Fruit fly (Drosophila melanogaster) whole organism, embryonic: ENCODE data around the gene CG5793.

Source experiments
- Ada2b ChIP-seq: fragments of 200-800 bp; sonication (Bioruptor generic); IDR thresholded peaks from 2 replicates; pipeline ENCODE4 v1.3.6; 2022; ENCODE audit warnings: missing biosample characterization, missing genetic modification characterization
- Adf1 ChIP-seq: fragments of 200-800 bp; sonication (Bioruptor generic); IDR thresholded peaks from 2 replicates; pipeline ENCODE4 v1.3.6; 2022; ENCODE audit warnings: missing biosample characterization, missing genetic modification characterization
- Atf3 ChIP-seq: fragments of 200-800 bp; sonication (Bioruptor generic); optimal IDR thresholded peaks from 3 replicates; lab custom pipeline; 2016; ENCODE audit warnings: missing biosample characterization, missing genetic modification characterization
- BEAF-32 ChIP-seq: fragments of 200-800 bp; sonication (Bioruptor generic); optimal IDR thresholded peaks from 3 replicates; lab custom pipeline; 2017; ENCODE audit warnings: missing biosample characterization, missing genetic modification characterization, mild to moderate bottlenecking, moderate library complexity, missing genetic modification reagents
- Bteb2 ChIP-seq: fragments of 200-800 bp; sonication (Bioruptor generic); optimal IDR thresholded peaks from 2 replicates; lab custom pipeline; 2016; ENCODE audit warnings: missing biosample characterization, missing genetic modification characterization
- CG10431 ChIP-seq: fragments of 200-800 bp; sonication (Bioruptor generic); optimal IDR thresholded peaks from 3 replicates; lab custom pipeline; 2018; ENCODE audit warnings: missing biosample characterization, mild to moderate bottlenecking, missing genetic modification characterization
- CG11456 ChIP-seq: fragments of 200-800 bp; sonication (Bioruptor generic); IDR thresholded peaks from 3 replicates; pipeline ENCODE4 v1.3.6; 2022; ENCODE audit warnings: missing biosample characterization, missing genetic modification characterization
- CG11504 ChIP-seq: fragments of 200-800 bp; sonication (Bioruptor generic); optimal IDR thresholded peaks from 3 replicates; lab custom pipeline; 2019; ENCODE audit warnings: missing biosample characterization, mild to moderate bottlenecking, missing genetic modification characterization, moderate library complexity
- CG14050 ChIP-seq: fragments of 200-800 bp; sonication (Bioruptor generic); IDR thresholded peaks from 3 replicates; pipeline ENCODE4 v1.3.6; 2022; ENCODE audit warnings: missing biosample characterization, missing genetic modification characterization
- CG15073 ChIP-seq: fragments of 200-800 bp; sonication (Bioruptor generic); optimal IDR thresholded peaks from 2 replicates; lab custom pipeline; 2016; ENCODE audit warnings: missing biosample characterization, missing genetic modification characterization
- CG2678 ChIP-seq: fragments of 200-800 bp; sonication (Bioruptor generic); optimal IDR thresholded peaks from 3 replicates; lab custom pipeline; 2019; ENCODE audit warnings: missing biosample characterization, mild to moderate bottlenecking, missing genetic modification characterization, moderate library complexity
- CG2875 ChIP-seq: fragments of 200-800 bp; sonication (Bioruptor generic); optimal IDR thresholded peaks from 2 replicates; lab custom pipeline; 2017; ENCODE audit warnings: missing biosample characterization, mild to moderate bottlenecking, missing genetic modification characterization, missing genetic modification reagents
- CG30403 ChIP-seq: fragments of 200-800 bp; sonication (Bioruptor generic); optimal IDR thresholded peaks from 3 replicates; lab custom pipeline; 2016; ENCODE audit warnings: missing biosample characterization, missing genetic modification characterization
- CG34224 ChIP-seq: fragments of 200-800 bp; sonication (Bioruptor generic); IDR thresholded peaks from 3 replicates; pipeline ENCODE4 v1.3.6; 2022; ENCODE audit warnings: missing biosample characterization, missing genetic modification characterization; ENCODE audit not compliant: partially characterized antibody
- CG3726 ChIP-seq: fragments of 200-800 bp; sonication (Bioruptor generic); IDR thresholded peaks from 3 replicates; pipeline ENCODE4, ENCODE4 v1.3.6; 2022; ENCODE audit warnings: missing biosample characterization, missing genetic modification characterization
- CG4282 ChIP-seq: fragments of 200-800 bp; sonication (Bioruptor generic); optimal IDR thresholded peaks from 2 replicates; lab custom pipeline; 2016; ENCODE audit warnings: missing biosample characterization, missing genetic modification characterization
- CG7745 ChIP-seq: fragments of 200-800 bp; sonication (Bioruptor generic); optimal IDR thresholded peaks from 2 replicates; lab custom pipeline; 2018; ENCODE audit warnings: missing biosample characterization, mild to moderate bottlenecking, missing genetic modification characterization, moderate library complexity
- CG9437 ChIP-seq: fragments of 200-800 bp; sonication (Bioruptor generic); optimal IDR thresholded peaks from 2 replicates; lab custom pipeline; 2018; ENCODE audit warnings: missing biosample characterization, mild to moderate bottlenecking, missing genetic modification characterization
- CG9609 ChIP-seq: fragments of 200-800 bp; sonication (Bioruptor generic); optimal IDR thresholded peaks from 3 replicates; lab custom pipeline; 2016; ENCODE audit warnings: missing biosample characterization, missing genetic modification characterization
- Ets97D ChIP-seq: fragments of 200-800 bp; sonication (Bioruptor generic); optimal IDR thresholded peaks from 3 replicates; lab custom pipeline; 2016; ENCODE audit warnings: missing biosample characterization, missing genetic modification characterization
- GATAe ChIP-seq: fragments of 200-800 bp; sonication (Bioruptor generic); conservative IDR thresholded peaks from 2 replicates; pipeline ENCODE4 v1.3.6; 2022; ENCODE audit warnings: missing biosample characterization, missing genetic modification characterization
- HLH4C ChIP-seq: fragments of 200-800 bp; sonication (Bioruptor generic); IDR thresholded peaks from 3 replicates; pipeline ENCODE4 v1.3.6; 2022; ENCODE audit warnings: missing biosample characterization, missing genetic modification characterization; ENCODE audit not compliant: partially characterized antibody
- Oli ChIP-seq: fragments of 200-800 bp; sonication (Bioruptor generic); optimal IDR thresholded peaks from 2 replicates; lab custom pipeline; 2018; ENCODE audit warnings: missing biosample characterization, mild to moderate bottlenecking, missing genetic modification characterization, moderate library complexity
- Opbp ChIP-seq: fragments of 200-800 bp; sonication (Bioruptor generic); IDR thresholded peaks from 3 replicates; pipeline ENCODE4 v1.3.6; 2022; ENCODE audit warnings: missing biosample characterization, missing genetic modification characterization; ENCODE audit not compliant: partially characterized antibody
- Ravus ChIP-seq: fragments of 200-800 bp; sonication (Bioruptor generic); IDR thresholded peaks from 2 replicates; pipeline ENCODE4 v1.3.6; 2022; ENCODE audit warnings: missing biosample characterization, missing genetic modification characterization
- Scr ChIP-seq: fragments of 200-800 bp; sonication (Bioruptor generic); IDR thresholded peaks from 2 replicates; pipeline ENCODE4 v1.3.6; 2022; ENCODE audit warnings: missing biosample characterization, missing genetic modification characterization; ENCODE audit not compliant: partially characterized antibody
- Sry-β ChIP-seq: fragments of 200-800 bp; sonication (Bioruptor generic); optimal IDR thresholded peaks from 2 replicates; lab custom pipeline; 2018; ENCODE audit warnings: missing biosample characterization, mild to moderate bottlenecking, missing genetic modification characterization, moderate library complexity
- TFAM ChIP-seq: fragments of 200-800 bp; sonication (Bioruptor generic); optimal IDR thresholded peaks from 2 replicates; lab custom pipeline; 2017; ENCODE audit warnings: missing biosample characterization, missing genetic modification characterization, inconsistent platforms
- YL-1 ChIP-seq: fragments of 200-800 bp; sonication (Bioruptor generic); optimal IDR thresholded peaks from 3 replicates; lab custom pipeline; 2017; ENCODE audit warnings: missing biosample characterization, mild to moderate bottlenecking, missing genetic modification characterization
- ab ChIP-seq: fragments of 200-800 bp; sonication (Bioruptor generic); optimal IDR thresholded peaks from 2 replicates; lab custom pipeline; 2016; ENCODE audit warnings: missing biosample characterization, missing genetic modification characterization
- ash1 ChIP-seq: fragments of 200-800 bp; sonication (Bioruptor generic); optimal IDR thresholded peaks from 2 replicates; lab custom pipeline; 2018; ENCODE audit warnings: missing biosample characterization, mild to moderate bottlenecking, missing genetic modification characterization
- bsh ChIP-seq, 2 experiments: fragments of 200-800 bp; sonication (Bioruptor generic); optimal IDR thresholded peaks; 2 replicates each; lab custom pipeline; 2017 to 2018; ENCODE audit warnings: mild to moderate bottlenecking in 2 of 2, missing biosample characterization in 2 of 2, missing genetic modification characterization in 2 of 2, moderate library complexity in 1 of 2
- chif ChIP-seq, 2 experiments: fragments of 200-800 bp; sonication (Bioruptor generic); optimal IDR thresholded peaks; 3 replicates each; lab custom pipeline; 2016; ENCODE audit warnings: missing biosample characterization in 2 of 2, missing genetic modification characterization in 2 of 2
- dimm ChIP-seq: fragments of 200-800 bp; sonication (Bioruptor generic); IDR thresholded peaks from 2 replicates; pipeline ENCODE4 v1.3.6; 2022; ENCODE audit warnings: missing biosample characterization, missing genetic modification characterization
- dm ChIP-seq: fragments of 200-800 bp; sonication (Bioruptor generic); optimal IDR thresholded peaks from 3 replicates; lab custom pipeline; 2016; ENCODE audit warnings: missing biosample characterization, missing genetic modification characterization
- h ChIP-seq: fragments of >200 bp; optimal IDR thresholded peaks from 2 replicates; lab custom pipeline; 2017
- ham ChIP-seq: fragments of 200-800 bp; sonication (Bioruptor generic); IDR thresholded peaks from 2 replicates; pipeline ENCODE4 v1.3.6; 2022; ENCODE audit warnings: missing biosample characterization, missing genetic modification characterization
- hkb ChIP-seq, 2 experiments: fragments of 200-800 bp in 1 of 2; fragments of >200 bp in 1 of 2; sonication (Bioruptor generic) in 1 of 2; IDR thresholded peaks in 1 of 2; optimal IDR thresholded peaks in 1 of 2; 2 replicates each; pipeline versions ENCODE4 v1.3.6 to Lab custom; 2017 to 2022; ENCODE audit warnings: missing biosample characterization in 1 of 2, missing genetic modification characterization in 1 of 2
- insv ChIP-seq, 2 experiments: fragments of 200-800 bp; sonication (Bioruptor generic); optimal IDR thresholded peaks; 3 replicates each; lab custom pipeline; 2016 to 2018; ENCODE audit warnings: missing biosample characterization in 2 of 2, missing genetic modification characterization in 2 of 2
- inv ChIP-seq: fragments of 200-800 bp; sonication (Bioruptor generic); IDR thresholded peaks from 2 replicates; pipeline ENCODE4 v1.3.6; 2022; ENCODE audit warnings: missing biosample characterization, missing genetic modification characterization; ENCODE audit not compliant: partially characterized antibody
- jumu ChIP-seq: fragments of 200-800 bp; sonication (Bioruptor generic); optimal IDR thresholded peaks from 3 replicates; lab custom pipeline; 2016; ENCODE audit warnings: missing biosample characterization, missing genetic modification characterization
- kni ChIP-seq: fragments of 200-800 bp; sonication (Bioruptor generic); optimal IDR thresholded peaks from 3 replicates; lab custom pipeline; 2017; ENCODE audit warnings: mild to moderate bottlenecking, missing biosample characterization, missing genetic modification reagents, missing genetic modification characterization
- onecut ChIP-seq: fragments of 200-800 bp; sonication (Bioruptor generic); IDR thresholded peaks from 2 replicates; pipeline ENCODE4 v1.3.6; 2022; ENCODE audit warnings: missing biosample characterization, missing genetic modification characterization
- pb ChIP-seq: fragments of 200-800 bp; sonication (Bioruptor generic); optimal IDR thresholded peaks from 3 replicates; lab custom pipeline; 2016; ENCODE audit warnings: missing biosample characterization, missing genetic modification characterization
- rib ChIP-seq: fragments of 200-800 bp; sonication (Bioruptor generic); IDR thresholded peaks from 2 replicates; pipeline ENCODE4 v1.3.6; 2022; ENCODE audit warnings: missing biosample characterization, missing genetic modification characterization
- run ChIP-seq: fragments of 200-800 bp; sonication (Bioruptor generic); optimal IDR thresholded peaks from 3 replicates; lab custom pipeline; 2018; ENCODE audit warnings: missing biosample characterization, mild to moderate bottlenecking, missing genetic modification characterization
- schlank ChIP-seq: fragments of 200-800 bp; sonication (Bioruptor generic); optimal IDR thresholded peaks from 2 replicates; lab custom pipeline; 2018; ENCODE audit warnings: missing biosample characterization, mild to moderate bottlenecking, missing genetic modification characterization
- tll ChIP-seq, 2 experiments: fragments of 200-800 bp in 1 of 2; fragments of >200 bp in 1 of 2; sonication (Bioruptor generic) in 1 of 2; optimal IDR thresholded peaks; 2 replicates each; lab custom pipeline; 2017 to 2019; ENCODE audit warnings: missing biosample characterization in 2 of 2, missing genetic modification characterization in 2 of 2, mild to moderate bottlenecking in 1 of 2, moderate library complexity in 1 of 2
- z ChIP-seq: fragments of 200-800 bp; sonication (Bioruptor generic); IDR thresholded peaks from 3 replicates; pipeline ENCODE4 v1.3.6; 2022; ENCODE audit warnings: missing biosample characterization, missing genetic modification characterization
- zfh1 ChIP-seq: fragments of 200-800 bp; sonication (Bioruptor generic); IDR thresholded peaks from 3 replicates; pipeline ENCODE4 v1.3.6; 2022; ENCODE audit warnings: missing biosample characterization, missing genetic modification characterization

Gene CG5793

dm6 chr3R:21097631-21098117 lies 29.7 kb upstream of the CG5793 start, which contains the start of gene RhoGAP93B (continued):
- TF ChIP-seq chif (GFP tag; optimal IDR thresholded peaks at IDR 0.05; lab: Kevin White, UChicago) (peak; percentile 73 to 76), Ets97D (GFP tag; lab: Kevin White, UChicago) (peak; percentile 92), inv (GFP tag; lab: Robert Waterston, UW) (peak; percentile 100), insv (GFP tag; optimal IDR thresholded peaks at IDR 0.05; lab: Kevin White, UChicago) (peak in 1 of 2 experiments; percentile 59), ham (GFP tag; lab: Robert Waterston, UW) (no peak), CG15073 (no peak), Opbp (GFP tag; lab: Robert Waterston, UW) (peak; percentile 99), Ravus (GFP tag; lab: Robert Waterston, UW) (peak; percentile 81), kni (peak; percentile 72), bsh (GFP tag; optimal IDR thresholded peaks at IDR 0.05; lab: Kevin White, UChicago) (peak in 1 of 2 experiments; percentile 78), CG3726 (GFP tag; lab: Robert Waterston, UW) (peak; percentile 86), HLH4C (peak; percentile 100), z (GFP tag; lab: Robert Waterston, UW) (no peak), schlank (no peak), run (tag; lab: Kevin White, UChicago) (peak; percentile 40), CG4282 (GFP tag; lab: Kevin White, UChicago) (peak; percentile 73), pb (GFP tag; lab: Kevin White, UChicago) (peak; percentile 88), rib (peak; percentile 88), hkb (optimal IDR thresholded peaks at IDR 0.05; lab: Kevin White, UChicago) (peak; percentile 88), hkb (GFP tag; IDR thresholded peaks at IDR 0.05; lab: Robert Waterston, UW) (peak; percentile 92), CG14050 (GFP tag; lab: Robert Waterston, UW) (peak; percentile 81), CG9437 (GFP tag; lab: Kevin White, UChicago) (peak; percentile 37), onecut (GFP tag; lab: Robert Waterston, UW) (peak; percentile 76), CG10431 (GFP tag; lab: Kevin White, UChicago) (no peak), ab (peak; percentile 7), CG2875 (GFP tag; lab: Kevin White, UChicago) (peak; percentile 41), Atf3 (GFP tag; lab: Kevin White, UChicago) (peak; percentile 86), BEAF-32 (peak; percentile 100), CG11456 (GFP tag; lab: Robert Waterston, UW) (peak; percentile 94), CG34224 (peak; percentile 100), GATAe (GFP tag; lab: Robert Waterston, UW) (peak; percentile 73; the same call in 1 of the 2 replicates), CG30403 (GFP tag; lab: Kevin White, UChicago) (peak; percentile 81), Oli (tag; lab: Kevin White, UChicago) (peak; percentile 63), zfh1 (GFP tag; lab: Robert Waterston, UW) (peak; percentile 85), Sry-β (peak; percentile 17), YL-1 (GFP tag; lab: Kevin White, UChicago) (peak; percentile 91), h (no peak), Scr (GFP tag; lab: Robert Waterston, UW) (peak; percentile 100), Ada2b (GFP tag; lab: Robert Waterston, UW) (peak; percentile 90), tll (GFP tag; optimal IDR thresholded peaks at IDR 0.05; lab: Kevin White, UChicago) (peak in 1 of 2 experiments; percentile 29), ash1 (GFP tag; lab: Kevin White, UChicago) (no peak), CG7745 (tag; lab: Kevin White, UChicago) (no peak), TFAM (peak; percentile 37), Bteb2 (GFP tag; lab: Kevin White, UChicago) (peak; percentile 60), CG9609 (GFP tag; lab: Kevin White, UChicago) (peak; percentile 93), Adf1 (peak; percentile 73), CG2678 (no peak), dm (GFP tag; lab: Kevin White, UChicago) (peak; percentile 90), jumu (peak; percentile 92), CG11504 (tag; lab: Kevin White, UChicago) (peak; percentile 81), dimm (GFP tag; lab: Robert Waterston, UW) (peak; percentile 73)
